Worm (Caenorhabditis elegans) whole organism, L4 larva: ENCODE results near the gene T21B10.3.

Source experiments
- F26F4.8 ChIP-seq: fragments of 200-800 bp; sonication (Bioruptor generic); conservative IDR thresholded peaks from 2 replicates; pipeline ENCODE4 v1.3.6; 2022; ENCODE audit warnings: missing genetic modification characterization, missing compliant biosample characterization
- F37D6.2 ChIP-seq: sonication (generic microtip); optimal IDR thresholded peaks from 2 replicates; lab custom pipeline; 2016; ENCODE audit warnings: mild to moderate bottlenecking, missing genetic modification characterization, missing compliant biosample characterization
- F44E2.7 ChIP-seq: fragments of 200-800 bp; sonication (Bioruptor generic); IDR thresholded peaks from 2 replicates; pipeline ENCODE4 v2.1.2; 2022; ENCODE audit warnings: missing genetic modification characterization, missing compliant biosample characterization
- F49E8.2 ChIP-seq: sonication (generic microtip); optimal IDR thresholded peaks from 2 replicates; lab custom pipeline; 2016; ENCODE audit warnings: missing compliant biosample characterization, mild to moderate bottlenecking, missing genetic modification characterization, borderline replicate concordance
- T26A8.4 ChIP-seq: fragments of 200-800 bp; sonication (Bioruptor generic); IDR thresholded peaks from 2 replicates; pipeline ENCODE4 v1.3.6; 2022; ENCODE audit warnings: missing genetic modification characterization, missing compliant biosample characterization
- Y105C5A.15 ChIP-seq: fragments of 200-800 bp; sonication (Bioruptor generic); IDR thresholded peaks from 2 replicates; pipeline ENCODE4 v1.3.6; 2022; ENCODE audit warnings: missing genetic modification characterization, missing compliant biosample characterization
- Y5F2A.4 ChIP-seq: fragments of 200-800 bp; sonication (Bioruptor generic); optimal IDR thresholded peaks from 2 replicates; lab custom pipeline; 2018; ENCODE audit warnings: mild to moderate bottlenecking, missing genetic modification characterization, missing compliant biosample characterization
- ama-1 ChIP-seq: fragments of 150-350 bp; optimal IDR thresholded peaks from 2 replicates; lab custom pipeline; 2014; ENCODE audit warnings: inconsistent platforms, mixed read lengths
- arid-1 ChIP-seq: fragments of 200-800 bp; sonication (Bioruptor generic); conservative IDR thresholded peaks from 2 replicates; pipeline ENCODE4 v1.3.6; 2022; ENCODE audit warnings: missing genetic modification reagents, missing genetic modification characterization, missing compliant biosample characterization
- ceh-20 ChIP-seq: fragments of 200-800 bp; sonication (Bioruptor generic); IDR thresholded peaks from 2 replicates; pipeline ENCODE4 v1.3.6; 2022; ENCODE audit warnings: missing genetic modification reagents, missing genetic modification characterization, missing compliant biosample characterization
- ceh-28 ChIP-seq: fragments of 150-350 bp; optimal IDR thresholded peaks from 2 replicates; lab custom pipeline; 2014; ENCODE audit warnings: missing biosample characterization, missing genetic modification reagents, missing genetic modification characterization
- ces-1 ChIP-seq: fragments of 150-350 bp; sonication (generic microtip); optimal IDR thresholded peaks from 4 replicates; lab custom pipeline; 2014; ENCODE audit warnings: missing biosample characterization, missing genetic modification reagents, missing genetic modification characterization
- daf-16 ChIP-seq, 3 experiments: sonication (generic microtip); optimal IDR thresholded peaks; 2 replicates each; lab custom pipeline; 2016 to 2017; ENCODE audit warnings: missing genetic modification characterization in 3 of 3, missing genetic modification reagents in 3 of 3, mild to moderate bottlenecking in 2 of 3, missing compliant biosample characterization in 2 of 3, missing biosample characterization in 1 of 3, moderate library complexity in 1 of 3
- daf-19 ChIP-seq: fragments of 200-800 bp; sonication (Bioruptor generic); conservative IDR thresholded peaks from 2 replicates; pipeline ENCODE4 v1.3.6; 2022; ENCODE audit warnings: missing genetic modification characterization, missing compliant biosample characterization
- dpl-1 ChIP-seq: fragments of 150-350 bp; optimal IDR thresholded peaks from 2 replicates; lab custom pipeline; 2014; ENCODE audit warnings: missing biosample characterization, missing genetic modification reagents, missing genetic modification characterization
- duxl-1 ChIP-seq: sonication (generic microtip); optimal IDR thresholded peaks from 2 replicates; lab custom pipeline; 2016; ENCODE audit warnings: mild to moderate bottlenecking, missing genetic modification characterization, moderate library complexity, missing compliant biosample characterization; ENCODE audit not compliant: poor library complexity
- dve-1 ChIP-seq: sonication (generic microtip); optimal IDR thresholded peaks from 2 replicates; lab custom pipeline; 2017; ENCODE audit warnings: antibody characterized with exemption, mild to moderate bottlenecking, missing genetic modification characterization, missing compliant biosample characterization; ENCODE audit not compliant: insufficient read depth
- fos-1 ChIP-seq: fragments of 150-350 bp; optimal IDR thresholded peaks from 2 replicates; lab custom pipeline; 2014; ENCODE audit warnings: missing biosample characterization, missing genetic modification characterization
- hif-1 ChIP-seq, 2 experiments: sonication (generic microtip); optimal IDR thresholded peaks; 2 replicates each; lab custom pipeline; 2016 to 2017; ENCODE audit warnings: missing compliant biosample characterization in 2 of 2, missing genetic modification characterization in 2 of 2, missing genetic modification reagents in 2 of 2, missing genotype in 2 of 2, mild to moderate bottlenecking in 1 of 2
- hlh-11 ChIP-seq: fragments of 200-800 bp; sonication (Bioruptor generic); optimal IDR thresholded peaks from 2 replicates; lab custom pipeline; 2018; ENCODE audit warnings: mild to moderate bottlenecking, missing genetic modification characterization, missing compliant biosample characterization
- lin-1 ChIP-seq: fragments of 200-800 bp; sonication (Bioruptor generic); IDR thresholded peaks from 2 replicates; pipeline ENCODE4 v1.3.6; 2022; ENCODE audit warnings: missing genetic modification reagents, missing genetic modification characterization, missing compliant biosample characterization
- lin-38 ChIP-seq: fragments of 200-800 bp; sonication (Bioruptor generic); IDR thresholded peaks from 2 replicates; pipeline ENCODE4 v1.3.6; 2022; ENCODE audit warnings: missing genetic modification reagents, missing genetic modification characterization, missing compliant biosample characterization
- lsy-2 ChIP-seq, 2 experiments: fragments of 150-350 bp in 1 of 2; sonication (generic microtip) in 1 of 2; optimal IDR thresholded peaks; 2 replicates each; lab custom pipeline; 2014 to 2017; ENCODE audit warnings: missing biosample characterization in 2 of 2, missing genetic modification characterization in 2 of 2
- mes-2 ChIP-seq: sonication (generic microtip); optimal IDR thresholded peaks from 2 replicates; lab custom pipeline; 2016; ENCODE audit warnings: missing genotype, mild to moderate bottlenecking, missing genetic modification characterization, missing compliant biosample characterization; ENCODE audit not compliant: poor library complexity, severe bottlenecking
- nhr-102 ChIP-seq: sonication (generic microtip); optimal IDR thresholded peaks from 2 replicates; lab custom pipeline; 2016; ENCODE audit warnings: mild to moderate bottlenecking, missing genetic modification characterization, moderate library complexity, missing compliant biosample characterization
- nhr-237 ChIP-seq: sonication (generic microtip); optimal IDR thresholded peaks from 2 replicates; lab custom pipeline; 2017; ENCODE audit warnings: missing biosample characterization, missing genetic modification characterization
- nhr-41 ChIP-seq: fragments of 200-800 bp; sonication (Bioruptor generic); IDR thresholded peaks from 2 replicates; pipeline ENCODE4 v1.3.6; 2022; ENCODE audit warnings: missing genetic modification reagents, missing genetic modification characterization, missing compliant biosample characterization
- nhr-42 ChIP-seq: fragments of 200-800 bp; sonication (Bioruptor generic); IDR thresholded peaks from 2 replicates; pipeline ENCODE4 v1.3.6; 2022; ENCODE audit warnings: missing genetic modification characterization, missing compliant biosample characterization
- nhr-48 ChIP-seq: sonication (generic microtip); optimal IDR thresholded peaks from 2 replicates; lab custom pipeline; 2016; ENCODE audit warnings: mild to moderate bottlenecking, missing genetic modification characterization, missing compliant biosample characterization
- nhr-76 ChIP-seq: fragments of 150-350 bp; optimal IDR thresholded peaks from 2 replicates; lab custom pipeline; 2014; ENCODE audit warnings: missing biosample characterization, missing genetic modification characterization
- rbr-2 ChIP-seq: sonication (generic microtip); optimal IDR thresholded peaks from 2 replicates; lab custom pipeline; 2016; ENCODE audit warnings: missing genotype, missing genetic modification characterization, missing compliant biosample characterization
- sdz-12 ChIP-seq: fragments of 200-800 bp; sonication (Bioruptor generic); optimal IDR thresholded peaks from 2 replicates; lab custom pipeline; 2018; ENCODE audit warnings: mild to moderate bottlenecking, missing genetic modification characterization, missing compliant biosample characterization
- skn-1 ChIP-seq: fragments of 150-350 bp; optimal IDR thresholded peaks from 2 replicates; lab custom pipeline; 2014; ENCODE audit warnings: missing biosample characterization, missing genetic modification characterization
- snpc-1.2 ChIP-seq: fragments of 200-800 bp; sonication (Bioruptor generic); IDR thresholded peaks from 2 replicates; pipeline ENCODE4 v1.3.6; 2022; ENCODE audit warnings: missing genetic modification reagents, missing genetic modification characterization, missing compliant biosample characterization
- tra-1 ChIP-seq: fragments of 200-800 bp; sonication (Bioruptor generic); IDR thresholded peaks from 2 replicates; pipeline ENCODE4 v1.3.6; 2022; ENCODE audit warnings: missing genetic modification reagents, missing genetic modification characterization, missing compliant biosample characterization
- unc-62 ChIP-seq, 3 experiments: fragments of 150-350 bp in 1 of 3; sonication (generic microtip); optimal IDR thresholded peaks in 2 of 3; peaks in 1 of 3; 1 replicate in 1 of 3; 2 replicates in 2 of 3; lab custom pipeline; 2014 to 2017; ENCODE audit warnings: missing biosample characterization in 3 of 3, missing genetic modification characterization in 3 of 3, missing genetic modification reagents in 3 of 3, missing genotype in 1 of 3
- vab-7 ChIP-seq: fragments of 200-800 bp; sonication (Bioruptor generic); IDR thresholded peaks from 2 replicates; pipeline ENCODE4 v1.3.6; 2022; ENCODE audit warnings: missing genetic modification reagents, missing genetic modification characterization, missing compliant biosample characterization
- zfp-3 ChIP-seq: fragments of 200-800 bp; sonication (Bioruptor generic); conservative IDR thresholded peaks from 2 replicates; pipeline ENCODE4 v1.3.6; 2022; ENCODE audit warnings: missing genetic modification reagents, missing genetic modification characterization, missing compliant biosample characterization
- zip-2 ChIP-seq: fragments of 150-350 bp; optimal IDR thresholded peaks from 2 replicates; lab custom pipeline; 2014; ENCODE audit warnings: missing biosample characterization, missing genetic modification characterization

Gene T21B10.3

DNA sequence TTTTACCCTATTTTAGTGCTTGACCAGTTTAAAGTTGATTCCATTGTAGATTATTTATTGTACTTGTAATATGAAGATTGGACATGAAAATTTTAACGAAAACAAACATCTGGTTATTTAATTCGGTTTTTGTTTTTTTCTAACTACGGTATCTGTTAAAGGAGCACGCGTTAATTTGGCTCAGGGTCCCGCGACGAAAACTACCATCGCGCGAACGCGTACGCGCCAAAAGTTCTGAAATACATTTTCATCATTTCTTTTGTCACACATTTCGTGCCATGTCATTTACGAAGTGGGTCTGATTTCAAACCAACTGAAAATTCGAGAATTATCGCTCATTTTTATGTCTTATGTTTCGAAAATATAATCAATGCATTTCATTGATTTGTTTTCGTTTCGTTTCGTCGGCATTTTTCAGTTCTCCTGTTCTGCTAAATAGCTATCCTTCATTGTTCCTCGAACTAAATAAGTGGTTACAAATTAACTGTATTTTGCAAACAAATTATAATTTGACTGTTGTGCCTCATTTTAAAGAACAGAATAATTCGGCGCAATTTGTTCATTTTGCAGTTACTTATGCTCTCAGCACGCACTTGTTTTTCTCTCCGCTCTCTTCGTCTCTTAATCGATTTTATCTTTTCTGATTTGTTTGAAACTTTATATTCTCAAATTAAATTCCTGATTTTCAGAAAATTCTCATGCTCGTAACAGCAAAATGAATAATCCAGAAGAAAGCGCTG, at the start of gene T21B10.3 (continued):
- TF ChIP-seq hif-1 (tag; optimal IDR thresholded peaks at IDR 0.05; lab: Kevin White, UChicago) (peak in 1 of 2 experiments; percentile 47), ama-1 (lab: Kevin White, UChicago) (peak; percentile 89), vab-7 (peak; percentile 54; the same call in 1 of the 2 replicates), nhr-76 (tag; lab: Kevin White, UChicago) (no peak), rbr-2 (tag; lab: Kevin White, UChicago) (no peak), snpc-1.2 (GFP tag; lab: Robert Waterston, UW) (peak; percentile 86), tra-1 (GFP tag; lab: Robert Waterston, UW) (peak; percentile 75), dve-1 (tag; lab: Kevin White, UChicago) (peak; percentile 36), nhr-48 (tag; lab: Kevin White, UChicago) (no peak), lin-38 (peak; percentile 86)

DNA sequence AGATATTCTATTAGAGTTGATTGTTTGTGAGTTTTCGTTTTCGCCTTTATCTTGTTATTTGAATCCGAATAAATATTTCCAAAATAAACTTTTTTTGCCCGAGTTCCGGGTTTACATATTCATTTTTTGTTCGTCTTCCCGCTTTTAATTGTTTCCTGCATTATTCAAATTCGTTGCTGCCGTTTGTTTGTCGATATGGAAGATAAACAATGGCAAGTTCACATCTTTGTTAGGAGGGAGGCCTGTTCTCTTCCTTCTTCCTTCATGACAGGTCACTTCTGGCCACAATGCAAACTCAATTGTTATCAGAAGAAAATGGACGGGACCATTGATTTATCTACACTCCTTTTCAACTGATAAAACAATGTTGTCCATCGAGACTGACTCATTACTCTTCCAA, 44.6 kb upstream of the T21B10.3 start:
- TF ChIP-seq daf-16 (GFP tag; optimal IDR thresholded peaks at IDR 0.05; lab: Kevin White, UChicago) (no peak), daf-16 (tag; optimal IDR thresholded peaks at IDR 0.05; lab: Kevin White, UChicago) (peak; percentile 26), ama-1 (lab: Kevin White, UChicago) (peak; percentile 54), unc-62 (GFP tag; optimal IDR thresholded peaks at IDR 0.05 in 1 of 2; lab: Kevin White, UChicago) (peak in 1 of 2 experiments; percentile 8), unc-62 (tag; optimal IDR thresholded peaks at IDR 0.05; lab: Kevin White, UChicago) (no peak), F26F4.8 (GFP tag; lab: Robert Waterston, UW) (no peak), zfp-3 (GFP tag; lab: Robert Waterston, UW) (no peak)

DNA sequence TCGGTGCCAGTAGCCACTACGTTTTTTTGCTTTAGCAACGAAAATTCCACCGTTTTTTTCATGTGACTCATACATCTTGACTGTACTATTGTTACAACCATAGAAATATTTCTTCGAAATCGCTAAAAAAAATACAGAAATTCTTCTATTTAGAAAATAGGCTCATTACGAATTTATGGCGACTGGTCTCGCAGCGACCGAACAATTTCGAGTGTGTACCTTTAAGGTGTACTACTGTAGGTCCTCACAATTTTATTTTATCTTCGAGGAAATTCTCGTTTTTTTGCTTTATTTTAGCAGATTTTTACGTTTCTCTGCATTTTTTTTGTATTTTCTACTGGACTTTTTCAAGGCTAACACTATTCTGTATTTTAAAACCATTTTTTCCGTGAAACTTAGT, 44.2 kb upstream of the T21B10.3 start:
- TF ChIP-seq lsy-2 (tag; optimal IDR thresholded peaks at IDR 0.05; lab: Kevin White, UChicago) = peak in 1 of 2 experiments; percentile 34
- TF ChIP-seq F49E8.2 (tag; lab: Kevin White, UChicago) = peak; percentile 64
- TF ChIP-seq duxl-1 (tag; lab: Kevin White, UChicago) = no peak
- no peak for TF ChIP-seq nhr-41
- TF ChIP-seq, all 104 proteins: peak for 2

DNA sequence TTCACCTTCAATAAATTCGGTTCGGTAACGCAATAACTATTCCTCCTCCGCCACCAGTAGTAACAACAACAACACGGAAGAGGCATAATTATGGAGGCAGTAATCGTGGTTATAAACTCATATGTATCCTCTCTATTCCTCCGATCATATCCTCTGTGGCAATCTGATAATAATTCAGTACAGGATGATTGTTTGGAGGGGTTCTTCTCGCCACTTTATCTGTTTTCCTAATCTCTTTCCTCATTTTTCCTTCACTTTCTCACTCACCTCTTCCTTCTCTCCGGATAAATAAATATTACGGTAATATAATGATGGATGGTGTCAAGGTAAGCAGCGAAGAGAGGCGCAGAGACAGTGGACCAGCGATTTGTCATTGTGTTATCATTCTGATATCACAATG, 43.7 kb upstream of the T21B10.3 start:
- TF ChIP-seq daf-19 (no peak), sdz-12 (GFP tag; lab: Kevin White, UChicago) (no peak), dpl-1 (GFP tag; lab: Kevin White, UChicago) (no peak), daf-16 (GFP tag; optimal IDR thresholded peaks at IDR 0.05; lab: Kevin White, UChicago) (no peak), daf-16 (tag; optimal IDR thresholded peaks at IDR 0.05; lab: Kevin White, UChicago) (no peak), fos-1 (tag; lab: Kevin White, UChicago) (no peak), ces-1 (no peak), Y105C5A.15 (GFP tag; lab: Robert Waterston, UW) (no peak), Y5F2A.4 (GFP tag; lab: Kevin White, UChicago) (no peak), T26A8.4 (GFP tag; lab: Robert Waterston, UW) (no peak), skn-1 (tag; lab: Kevin White, UChicago) (no peak)

DNA sequence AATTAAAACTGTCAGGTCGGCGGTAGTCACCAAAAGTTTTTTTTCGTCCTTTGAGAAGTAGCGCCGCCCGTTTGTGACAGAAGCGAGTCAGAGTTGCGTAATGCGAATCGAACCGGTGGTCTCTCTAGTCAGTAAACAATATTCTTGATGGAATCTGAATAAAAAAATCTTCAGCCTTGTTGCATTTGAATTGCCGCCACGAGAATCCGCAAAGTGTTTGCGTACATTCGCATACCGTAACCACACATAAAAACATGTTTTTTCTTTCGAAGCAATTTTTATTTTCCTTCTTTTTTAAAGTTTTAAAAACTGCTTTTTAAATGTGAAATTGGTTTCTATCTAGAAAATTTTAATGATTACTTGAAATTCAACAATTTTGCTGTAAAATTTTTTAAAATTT, 43.1 kb upstream of the T21B10.3 start:
- no peak for TF ChIP-seq zip-2
- TF ChIP-seq lsy-2 (tag; optimal IDR thresholded peaks at IDR 0.05; lab: Kevin White, UChicago) = peak in 1 of 2 experiments; percentile 52
- peak; percentile 17 for TF ChIP-seq dpl-1 (GFP tag; lab: Kevin White, UChicago)

DNA sequence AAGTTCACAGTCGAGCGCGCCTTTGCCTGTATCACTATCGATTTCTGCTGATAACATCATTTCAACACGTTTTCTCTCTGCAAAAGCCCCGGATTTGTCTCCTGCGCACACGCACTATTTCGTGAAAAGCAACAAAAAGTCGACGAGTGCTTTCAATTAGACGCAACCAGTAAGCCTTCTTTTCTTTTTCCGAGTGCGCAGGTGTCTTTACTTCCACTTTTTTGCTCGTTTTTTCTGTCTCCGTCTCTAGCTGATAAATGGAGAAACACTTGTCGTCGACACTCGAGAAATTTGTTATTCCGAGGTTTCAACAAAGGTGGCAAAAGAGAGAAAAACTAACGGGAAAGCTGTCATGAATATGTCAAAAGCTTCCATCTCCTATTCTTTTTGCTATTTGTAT, 42.6 kb upstream of the T21B10.3 start:
- no peak for TF ChIP-seq ceh-28 (tag; lab: Kevin White, UChicago)
- TF ChIP-seq lin-1 (GFP tag; lab: Robert Waterston, UW) = no peak
- TF ChIP-seq mes-2 = no peak
- no peak for TF ChIP-seq snpc-1.2 (GFP tag; lab: Robert Waterston, UW)
- TF ChIP-seq F44E2.7 (GFP tag; lab: Robert Waterston, UW) = no peak
- TF ChIP-seq nhr-42 = no peak
- TF ChIP-seq ceh-20 (GFP tag; lab: Robert Waterston, UW) = no peak
- TF ChIP-seq arid-1 (GFP tag; lab: Robert Waterston, UW) = no peak
- TF ChIP-seq hlh-11 (tag; lab: Kevin White, UChicago) = peak; percentile 34
- no peak for TF ChIP-seq nhr-102 (tag; lab: Kevin White, UChicago)
- TF ChIP-seq nhr-237 (tag; lab: Kevin White, UChicago) = no peak
- no peak for TF ChIP-seq F37D6.2 (tag; lab: Kevin White, UChicago)
